Fruit fly (Drosophila melanogaster) whole organism, wandering third instar larva: ENCODE data around the gene CG1582.
A peak's percentile ranks its signal among the peaks of the same experiment; 100 is the strongest.

Experiments used
- Abd-B ChIP-seq: fragments of >200 bp; optimal IDR thresholded peaks from 2 replicates; lab custom pipeline; 2017; ENCODE audit warnings: missing biosample characterization, missing genetic modification characterization
- CG32264 ChIP-seq: fragments of 200-800 bp; sonication (Bioruptor generic); optimal IDR thresholded peaks from 2 replicates; lab custom pipeline; 2016; ENCODE audit warnings: missing biosample characterization, missing genetic modification characterization
- CG9705 ChIP-seq: fragments of 200-800 bp; sonication (Bioruptor generic); optimal IDR thresholded peaks from 2 replicates; lab custom pipeline; 2018; ENCODE audit warnings: missing biosample characterization, mild to moderate bottlenecking, missing genetic modification characterization
- CrebA ChIP-seq: fragments of 200-800 bp; sonication (Bioruptor generic); optimal IDR thresholded peaks from 2 replicates; lab custom pipeline; 2016; ENCODE audit warnings: missing biosample characterization, mild to moderate bottlenecking, missing genetic modification characterization, borderline replicate concordance
- Dfd ChIP-seq: fragments of >200 bp; optimal IDR thresholded peaks from 2 replicates; lab custom pipeline; 2017; ENCODE audit warnings: missing biosample characterization, missing genetic modification characterization
- Dif ChIP-seq: fragments of 200-275, 200-300 bp; sonication (Bioruptor generic); optimal IDR thresholded peaks from 2 replicates; lab custom pipeline; 2018; ENCODE audit warnings: missing biosample characterization, missing genetic modification characterization; ENCODE audit not compliant: partially characterized antibody
- GATAd ChIP-seq: sonication (Bioruptor generic); optimal IDR thresholded peaks from 2 replicates; lab custom pipeline; 2016; ENCODE audit warnings: missing biosample characterization, missing genetic modification characterization
- HLH106 ChIP-seq: fragments of 200-800 bp; optimal IDR thresholded peaks from 3 replicates; lab custom pipeline; 2019; ENCODE audit warnings: missing biosample characterization, mild to moderate bottlenecking, missing genetic modification characterization, moderate library complexity
- Hnf4 ChIP-seq: fragments of 200-800 bp; sonication (Bioruptor generic); optimal IDR thresholded peaks from 2 replicates; lab custom pipeline; 2016; ENCODE audit warnings: missing biosample characterization, mild to moderate bottlenecking, missing genetic modification characterization
- Hr78 ChIP-seq: fragments of >200 bp; optimal IDR thresholded peaks from 2 replicates; lab custom pipeline; 2017; ENCODE audit warnings: missing biosample characterization, missing genetic modification characterization
- Jra ChIP-seq: sonication (Bioruptor generic); optimal IDR thresholded peaks from 2 replicates; lab custom pipeline; 2016; ENCODE audit warnings: missing biosample characterization, missing genetic modification characterization
- Myc ChIP-seq: fragments of >200 bp; optimal IDR thresholded peaks from 2 replicates; lab custom pipeline; 2017
- N ChIP-seq: fragments of >200 bp; optimal IDR thresholded peaks from 2 replicates; lab custom pipeline; 2018; ENCODE audit warnings: missing biosample characterization, missing external identifiers, missing genetic modification characterization
- OdsH ChIP-seq: fragments of 200-800 bp; sonication (Bioruptor generic); optimal IDR thresholded peaks from 2 replicates; lab custom pipeline; 2016; ENCODE audit warnings: missing biosample characterization, mild to moderate bottlenecking, missing genetic modification characterization
- Rel ChIP-seq, 2 experiments: fragments of 200-800 bp; sonication (Bioruptor generic) in 1 of 2; optimal IDR thresholded peaks; 2 replicates in 1 of 2; 3 replicates in 1 of 2; lab custom pipeline; 2016 to 2019; ENCODE audit warnings: mild to moderate bottlenecking in 2 of 2, missing biosample characterization in 2 of 2, missing genetic modification characterization in 2 of 2, moderate library complexity in 1 of 2
- Sp1 ChIP-seq: fragments of 200-800 bp; sonication (Bioruptor generic); optimal IDR thresholded peaks from 3 replicates; lab custom pipeline; 2019; ENCODE audit warnings: missing biosample characterization, mild to moderate bottlenecking, missing genetic modification characterization, moderate library complexity
- br ChIP-seq: fragments of 200-800 bp; sonication (Bioruptor generic); optimal IDR thresholded peaks from 2 replicates; lab custom pipeline; 2016; ENCODE audit warnings: missing biosample characterization, missing genetic modification characterization
- brk ChIP-seq: fragments of 200-800 bp; sonication (Bioruptor generic); optimal IDR thresholded peaks from 2 replicates; lab custom pipeline; 2016; ENCODE audit warnings: missing biosample characterization, mild to moderate bottlenecking, missing genetic modification characterization
- dl ChIP-seq, 2 experiments: fragments of 175-275, 200-275 bp in 1 of 2; fragments of 200-275 bp in 1 of 2; sonication (Bioruptor generic); optimal IDR thresholded peaks; lab custom pipeline; 2018; ENCODE audit warnings: mild to moderate bottlenecking in 2 of 2, missing biosample characterization in 2 of 2, missing genetic modification characterization in 2 of 2, moderate library complexity in 2 of 2; ENCODE audit not compliant: partially characterized antibody in 2 of 2, insufficient read depth in 1 of 2
- dmrt93B ChIP-seq: fragments of 200-800 bp; sonication (Bioruptor generic); optimal IDR thresholded peaks from 2 replicates; lab custom pipeline; 2018; ENCODE audit warnings: missing biosample characterization, mild to moderate bottlenecking, missing genetic modification characterization
- dsf ChIP-seq: sonication (Bioruptor generic); optimal IDR thresholded peaks from 2 replicates; lab custom pipeline; 2016; ENCODE audit warnings: missing biosample characterization, missing genetic modification characterization, borderline replicate concordance
- ey ChIP-seq: fragments of 200-800 bp; sonication (Bioruptor generic); optimal IDR thresholded peaks from 2 replicates; lab custom pipeline; 2016; ENCODE audit warnings: missing biosample characterization, missing genetic modification characterization
- foxo ChIP-seq, 2 experiments: fragments of 200-800 bp; sonication (Bioruptor generic); optimal IDR thresholded peaks; 2 replicates in 1 of 2; 3 replicates in 1 of 2; lab custom pipeline; 2016 to 2017; ENCODE audit warnings: missing biosample characterization in 2 of 2, missing genetic modification characterization in 2 of 2
- fru ChIP-seq: fragments of 200-800 bp; sonication (Bioruptor generic); optimal IDR thresholded peaks from 3 replicates; lab custom pipeline; 2016; ENCODE audit warnings: missing biosample characterization, mild to moderate bottlenecking, missing genetic modification characterization
- h ChIP-seq: fragments of 200-800 bp; sonication (Bioruptor generic); optimal IDR thresholded peaks from 3 replicates; lab custom pipeline; 2016; ENCODE audit warnings: missing biosample characterization, mild to moderate bottlenecking, missing genetic modification characterization
- jim ChIP-seq: fragments of 175-275, 200-325 bp; sonication (Bioruptor generic); optimal IDR thresholded peaks from 2 replicates; lab custom pipeline; 2016; ENCODE audit warnings: missing biosample characterization, mild to moderate bottlenecking, missing genetic modification characterization
- pan ChIP-seq: fragments of >200 bp; optimal IDR thresholded peaks from 2 replicates; lab custom pipeline; 2017
- psq ChIP-seq: fragments of 200-800 bp; sonication (Bioruptor generic); optimal IDR thresholded peaks from 3 replicates; lab custom pipeline; 2017; ENCODE audit warnings: missing biosample characterization, mild to moderate bottlenecking, missing genetic modification characterization, moderate library complexity
- rgr ChIP-seq: fragments of 200-800 bp; sonication (Bioruptor generic); optimal IDR thresholded peaks from 3 replicates; lab custom pipeline; 2016; ENCODE audit warnings: missing biosample characterization, mild to moderate bottlenecking, missing genetic modification characterization
- sv ChIP-seq: fragments of 200-800 bp; sonication (Bioruptor generic); optimal IDR thresholded peaks from 3 replicates; lab custom pipeline; 2016; ENCODE audit warnings: missing biosample characterization, missing genetic modification characterization
- tai ChIP-seq: sonication (Bioruptor generic); optimal IDR thresholded peaks from 2 replicates; lab custom pipeline; 2016; ENCODE audit warnings: missing biosample characterization, missing genetic modification characterization
- usp ChIP-seq: fragments of >200 bp; optimal IDR thresholded peaks from 2 replicates; lab custom pipeline; 2017; ENCODE audit warnings: missing biosample characterization, missing genetic modification characterization
- woc ChIP-seq: sonication (Bioruptor generic); optimal IDR thresholded peaks from 2 replicates; lab custom pipeline; 2016; ENCODE audit warnings: missing biosample characterization, mild to moderate bottlenecking, missing genetic modification characterization

CG1582 gene

dm6 chrX:10899232-10899631 lies at the start of gene CG1582:
CG1582 (minus strand) TSS chrX:10899302.
- TF ChIP-seq usp (GFP tag; lab: Kevin White, UChicago) (no peak), h (peak; percentile 4), CG9705 (GFP tag; lab: Kevin White, UChicago) (no peak), HLH106 (tag; lab: Kevin White, UChicago) (peak; percentile 52), Dif (GFP tag; lab: Kevin White, UChicago) (no peak), Sp1 (GFP tag; lab: Kevin White, UChicago) (no peak), Myc (lab: Kevin White, UChicago) (peak; percentile 97), woc (GFP tag; lab: Kevin White, UChicago) (peak; percentile 73), Abd-B (GFP tag; lab: Kevin White, UChicago) (no peak), dl (GFP tag; optimal IDR thresholded peaks at IDR 0.05; lab: Kevin White, UChicago; ENCODE audit: insufficient read depth in 1 of 2, partially characterized antibody in 2 of 2) (no peak), fru (GFP tag; lab: Kevin White, UChicago) (no peak), Hr78 (no peak)

dm6 chrX:10936599-10936998 lies 37.5 kb upstream of the CG1582 start:
- TF ChIP-seq OdsH: peak; percentile 61
- peak; percentile 64 for TF ChIP-seq rgr (GFP tag; lab: Kevin White, UChicago)
- peak; percentile 37 for TF ChIP-seq woc (GFP tag; lab: Kevin White, UChicago)
- peak; percentile 62 for TF ChIP-seq ey
- peak; percentile 68 for TF ChIP-seq Hnf4 (GFP tag; lab: Kevin White, UChicago)
- no peak for TF ChIP-seq Rel (GFP tag; optimal IDR thresholded peaks at IDR 0.05; lab: Kevin White, UChicago)
- no peak for TF ChIP-seq Rel (tag; optimal IDR thresholded peaks at IDR 0.05; lab: Kevin White, UChicago)
- TF ChIP-seq dsf (GFP tag; lab: Kevin White, UChicago): no peak
- peak in 1 of 2 experiments; percentile 76 for TF ChIP-seq foxo (GFP tag; optimal IDR thresholded peaks at IDR 0.05; lab: Kevin White, UChicago)
- peak; percentile 78 for TF ChIP-seq fru (GFP tag; lab: Kevin White, UChicago)
- no peak for TF ChIP-seq brk (GFP tag; lab: Kevin White, UChicago)
- TF ChIP-seq dmrt93B (GFP tag; lab: Kevin White, UChicago): peak; percentile 21
- no peak for TF ChIP-seq CrebA (GFP tag; lab: Kevin White, UChicago)
- no peak for TF ChIP-seq Dfd (GFP tag; lab: Kevin White, UChicago)
- TF ChIP-seq GATAd (GFP tag; lab: Kevin White, UChicago): no peak
- TF ChIP-seq dl (GFP tag; optimal IDR thresholded peaks at IDR 0.05; lab: Kevin White, UChicago; ENCODE audit: insufficient read depth in 1 of 2, partially characterized antibody in 2 of 2): no peak
- TF ChIP-seq sv (GFP tag; lab: Kevin White, UChicago): peak; percentile 55
- TF ChIP-seq pan: no peak
- peak; percentile 60 for TF ChIP-seq h
- TF ChIP-seq psq: peak; percentile 30
- TF ChIP-seq Sp1 (GFP tag; lab: Kevin White, UChicago): peak; percentile 42
- TF ChIP-seq br (GFP tag; lab: Kevin White, UChicago): peak; percentile 52
- TF ChIP-seq N (GFP tag; lab: Kevin White, UChicago): no peak
- TF ChIP-seq CG9705 (GFP tag; lab: Kevin White, UChicago): no peak
- no peak for TF ChIP-seq tai (GFP tag; lab: Kevin White, UChicago)
- peak; percentile 46 for TF ChIP-seq HLH106 (tag; lab: Kevin White, UChicago)
- TF ChIP-seq, all 38 proteins: peak for 14

- no peak for TF ChIP-seq psq
- TF ChIP-seq CG32264 (GFP tag; lab: Kevin White, UChicago): no peak
- no peak for TF ChIP-seq dsf (GFP tag; lab: Kevin White, UChicago)
- no peak for TF ChIP-seq Dif (GFP tag; lab: Kevin White, UChicago)
- TF ChIP-seq jim (GFP tag; lab: Kevin White, UChicago): no peak
- TF ChIP-seq brk (GFP tag; lab: Kevin White, UChicago): no peak
- no peak for TF ChIP-seq N (GFP tag; lab: Kevin White, UChicago)
- no peak for TF ChIP-seq sv (GFP tag; lab: Kevin White, UChicago)
- TF ChIP-seq OdsH: no peak
Observed at dm6 chrX:10935587-10935986, 36.5 kb upstream of the CG1582 start.

dm6 chrX:10933776-10934175 lies 34.7 kb upstream of the CG1582 start:
- peak; percentile 9 for TF ChIP-seq h
- TF ChIP-seq Jra (GFP tag; lab: Kevin White, UChicago): no peak
- TF ChIP-seq N (GFP tag; lab: Kevin White, UChicago): no peak
- TF ChIP-seq foxo (GFP tag; optimal IDR thresholded peaks at IDR 0.05; lab: Kevin White, UChicago): peak in 1 of 2 experiments; percentile 38
- peak; percentile 2 for TF ChIP-seq fru (GFP tag; lab: Kevin White, UChicago)
